Fruit fly (Drosophila melanogaster) whole organism: ENCODE data around the gene Prim1.

ENCODE experiments used
- CG8478 ChIP-seq: fragments of >200 bp; optimal IDR thresholded peaks from 2 replicates; lab custom pipeline; 2018; ENCODE audit warnings: inconsistent platforms
- pan ChIP-seq: fragments of >200 bp; optimal IDR thresholded peaks from 2 replicates; lab custom pipeline; 2017
- psq ChIP-seq: fragments of >200 bp; optimal IDR thresholded peaks from 2 replicates; lab custom pipeline; 2017
- usp ChIP-seq: fragments of >200 bp; optimal IDR thresholded peaks from 2 replicates; lab custom pipeline; 2017; ENCODE audit warnings: missing biosample characterization, missing genetic modification characterization, mixed read lengths

DNA sequence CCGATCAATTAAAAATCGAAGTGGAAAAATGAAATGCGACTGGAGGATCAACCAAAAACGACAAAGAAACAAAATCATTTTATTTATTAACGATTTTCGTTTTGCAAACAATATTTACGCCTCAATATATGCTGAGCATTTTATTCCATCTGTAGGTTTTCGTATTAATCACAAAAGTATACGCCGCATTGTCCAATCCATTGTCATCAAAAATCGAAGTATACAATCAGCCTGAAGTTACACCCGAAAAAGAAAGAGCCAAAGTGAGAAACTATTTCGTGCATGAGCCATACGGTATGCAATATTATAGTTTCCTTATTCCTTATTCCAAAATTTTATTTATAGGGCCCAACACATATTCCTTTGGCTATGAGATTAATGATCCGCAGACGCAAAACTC, 11.1 kb upstream of the Prim1 start:
- TF ChIP-seq CG8478 (lab: Kevin White, UChicago) = no peak
- TF ChIP-seq usp (GFP tag; lab: Kevin White, UChicago) = no peak
- no peak for TF ChIP-seq pan (lab: Kevin White, UChicago)
- TF ChIP-seq psq (lab: Kevin White, UChicago) = no peak
